Worm (Caenorhabditis elegans) whole organism, young adult: ENCODE data around the gene insc-1.

Experiments
- F10E7.11 ChIP-seq: sonication (generic microtip); optimal IDR thresholded peaks from 2 replicates; lab custom pipeline; 2017; ENCODE audit warnings: mild to moderate bottlenecking, missing genetic modification characterization, moderate library complexity, missing compliant biosample characterization
- F22D6.2 ChIP-seq: sonication (generic microtip); optimal IDR thresholded peaks from 2 replicates; lab custom pipeline; 2016; ENCODE audit warnings: mild to moderate bottlenecking, missing genetic modification characterization, missing compliant biosample characterization
- F33H1.4 ChIP-seq: fragments of 200-800 bp; sonication (Bioruptor generic); IDR thresholded peaks from 2 replicates; pipeline ENCODE4 v1.3.6; 2022; ENCODE audit warnings: missing genetic modification reagents, missing genetic modification characterization, missing compliant biosample characterization
- F49E8.2 ChIP-seq: sonication (generic microtip); optimal IDR thresholded peaks from 3 replicates; lab custom pipeline; 2017; ENCODE audit warnings: missing genetic modification characterization, mild to moderate bottlenecking, missing compliant biosample characterization, antibody characterized with exemption, moderate library complexity; ENCODE audit not compliant: insufficient read depth
- F52B5.7 ChIP-seq: sonication (generic microtip); optimal IDR thresholded peaks from 2 replicates; lab custom pipeline; 2016; ENCODE audit warnings: mild to moderate bottlenecking, missing genetic modification characterization, missing compliant biosample characterization
- F57C9.4 ChIP-seq: sonication (generic microtip); optimal IDR thresholded peaks from 2 replicates; lab custom pipeline; 2017; ENCODE audit warnings: mild to moderate bottlenecking, missing genetic modification characterization, missing compliant biosample characterization
- T26A5.8 ChIP-seq: sonication (generic microtip); optimal IDR thresholded peaks from 2 replicates; lab custom pipeline; 2016; ENCODE audit warnings: missing genetic modification characterization, missing compliant biosample characterization
- Y53G8AR.9 ChIP-seq: fragments of 200-800 bp; sonication (Bioruptor generic); conservative IDR thresholded peaks from 2 replicates; pipeline ENCODE4 v1.3.6; 2022; ENCODE audit warnings: missing genetic modification reagents, missing genetic modification characterization, missing compliant biosample characterization
- Y67H2A.10 ChIP-seq: fragments of 200-800 bp; sonication (Bioruptor generic); conservative IDR thresholded peaks from 2 replicates; pipeline ENCODE4 v1.3.6; 2022; ENCODE audit warnings: missing genetic modification reagents, missing genetic modification characterization, missing compliant biosample characterization
- Y95B8A.8 ChIP-seq: fragments of 200-800 bp; sonication (Bioruptor generic); IDR thresholded peaks from 2 replicates; pipeline ENCODE4 v1.3.6; 2022; ENCODE audit warnings: missing genetic modification reagents, missing genetic modification characterization, missing compliant biosample characterization
- ama-1 ChIP-seq, 3 experiments: fragments of 150-350 bp in 1 of 3; sonication (generic microtip) in 2 of 3; optimal IDR thresholded peaks; 2 replicates each; lab custom pipeline; 2014 to 2018; ENCODE audit warnings: missing biosample characterization in 2 of 3, missing genetic modification characterization in 2 of 3, missing genetic modification reagents in 2 of 3
- aptf-2 ChIP-seq: fragments of 200-800 bp; sonication (Bioruptor generic); conservative IDR thresholded peaks from 2 replicates; pipeline ENCODE4 v1.3.6; 2022; ENCODE audit warnings: missing genetic modification reagents, missing genetic modification characterization, missing compliant biosample characterization
- aptf-3 ChIP-seq: fragments of 200-800 bp; sonication (Bioruptor generic); IDR thresholded peaks from 2 replicates; pipeline ENCODE4 v1.3.6; 2022; ENCODE audit warnings: missing genetic modification characterization, missing compliant biosample characterization
- atf-7 ChIP-seq: sonication (generic microtip); optimal IDR thresholded peaks from 2 replicates; lab custom pipeline; 2017; ENCODE audit warnings: mild to moderate bottlenecking, missing genetic modification characterization, missing compliant biosample characterization
- cebp-2 ChIP-seq: fragments of 200-800 bp; sonication (Bioruptor generic); IDR thresholded peaks from 2 replicates; pipeline ENCODE4 v1.3.6; 2022; ENCODE audit warnings: missing genetic modification characterization, missing compliant biosample characterization
- ceh-100 ChIP-seq: fragments of 200-800 bp; sonication (Bioruptor generic); IDR thresholded peaks from 2 replicates; pipeline ENCODE4 v1.3.6; 2022; ENCODE audit warnings: missing genetic modification reagents, missing genetic modification characterization, missing compliant biosample characterization
- ceh-40 ChIP-seq: fragments of 200-800 bp; sonication (Bioruptor generic); IDR thresholded peaks from 2 replicates; pipeline ENCODE4 v1.3.6; 2022; ENCODE audit warnings: missing genetic modification characterization, missing compliant biosample characterization
- ceh-58 ChIP-seq: fragments of 200-800 bp; sonication (Bioruptor generic); IDR thresholded peaks from 2 replicates; pipeline ENCODE4 v1.3.6; 2022; ENCODE audit warnings: missing genetic modification characterization, missing compliant biosample characterization
- ceh-91 ChIP-seq: fragments of 200-800 bp; sonication (Bioruptor generic); IDR thresholded peaks from 2 replicates; pipeline ENCODE4 v1.3.6; 2022; ENCODE audit warnings: missing genetic modification reagents, missing genetic modification characterization, missing compliant biosample characterization
- chd-7 ChIP-seq: sonication (generic microtip); optimal IDR thresholded peaks from 2 replicates; lab custom pipeline; 2016; ENCODE audit warnings: mild to moderate bottlenecking, missing genetic modification characterization, moderate library complexity, missing compliant biosample characterization
- egl-44 ChIP-seq: fragments of 200-800 bp; sonication (Bioruptor generic); IDR thresholded peaks from 2 replicates; pipeline ENCODE4 v1.3.6; 2022; ENCODE audit warnings: missing genetic modification reagents, missing genetic modification characterization, missing compliant biosample characterization
- hlh-12 ChIP-seq: sonication (generic microtip); optimal IDR thresholded peaks from 2 replicates; lab custom pipeline; 2016; ENCODE audit warnings: missing genetic modification characterization, missing compliant biosample characterization
- hsf-1 ChIP-seq: fragments of 200-800 bp; sonication (Bioruptor generic); IDR thresholded peaks from 2 replicates; pipeline ENCODE4 v1.3.6; 2022; ENCODE audit warnings: missing genetic modification reagents, missing genetic modification characterization, missing compliant biosample characterization
- lag-1 ChIP-seq: fragments of 200-800 bp; sonication (Bioruptor generic); IDR thresholded peaks from 2 replicates; pipeline ENCODE4 v1.3.6; 2022; ENCODE audit warnings: missing genetic modification reagents, missing genetic modification characterization, missing compliant biosample characterization
- let-607 ChIP-seq, 2 experiments: fragments of 200-800 bp in 1 of 2; sonication (Bioruptor generic) in 1 of 2; sonication (generic microtip) in 1 of 2; optimal IDR thresholded peaks; 2 replicates each; lab custom pipeline; 2016 to 2018; ENCODE audit warnings: mild to moderate bottlenecking in 2 of 2, missing compliant biosample characterization in 2 of 2, missing genetic modification characterization in 2 of 2, moderate library complexity in 2 of 2, missing genotype in 1 of 2
- lin-26 ChIP-seq: fragments of 200-800 bp; sonication (Bioruptor generic); IDR thresholded peaks from 2 replicates; pipeline ENCODE4 v1.3.6; 2022; ENCODE audit warnings: missing genetic modification reagents, missing genetic modification characterization, missing compliant biosample characterization
- lin-40 ChIP-seq: sonication (generic microtip); optimal IDR thresholded peaks from 2 replicates; lab custom pipeline; 2016; ENCODE audit warnings: missing genetic modification characterization, mild to moderate bottlenecking, missing compliant biosample characterization, missing genotype, missing genetic modification reagents
- lin-54 ChIP-seq: fragments of 200-800 bp; sonication (Bioruptor generic); optimal IDR thresholded peaks from 2 replicates; lab custom pipeline; 2018; ENCODE audit warnings: mild to moderate bottlenecking, missing genetic modification characterization, missing compliant biosample characterization
- madf-10 ChIP-seq: sonication (generic microtip); optimal IDR thresholded peaks from 2 replicates; lab custom pipeline; 2016; ENCODE audit warnings: mild to moderate bottlenecking, missing genetic modification characterization, missing compliant biosample characterization
- madf-6 ChIP-seq: fragments of 200-800 bp; sonication (Bioruptor generic); IDR thresholded peaks from 2 replicates; pipeline ENCODE4 v1.3.6; 2022; ENCODE audit warnings: missing genetic modification reagents, missing genetic modification characterization, missing compliant biosample characterization
- madf-8 ChIP-seq: fragments of 200-800 bp; sonication (Bioruptor generic); conservative IDR thresholded peaks from 2 replicates; pipeline ENCODE4 v1.3.6; 2022; ENCODE audit warnings: missing genetic modification reagents, missing genetic modification characterization, missing compliant biosample characterization
- mxl-1 ChIP-seq: sonication (generic microtip); optimal IDR thresholded peaks from 2 replicates; lab custom pipeline; 2016; ENCODE audit warnings: missing genetic modification characterization, missing compliant biosample characterization
- nfyb-1 ChIP-seq: fragments of 200-800 bp; sonication (Bioruptor generic); IDR thresholded peaks from 2 replicates; pipeline ENCODE4 v1.3.6; 2022; ENCODE audit warnings: missing genetic modification reagents, missing genetic modification characterization, missing compliant biosample characterization
- nhr-27 ChIP-seq: fragments of 200-800 bp; sonication (Bioruptor generic); optimal IDR thresholded peaks from 2 replicates; lab custom pipeline; 2018; ENCODE audit warnings: mild to moderate bottlenecking, missing genetic modification characterization, moderate library complexity, missing compliant biosample characterization
- pbrm-1 ChIP-seq: fragments of 200-800 bp; sonication (Bioruptor generic); IDR thresholded peaks from 2 replicates; pipeline ENCODE4 v1.3.6; 2022; ENCODE audit warnings: missing genetic modification reagents, missing genetic modification characterization, missing compliant biosample characterization
- rcor-1 ChIP-seq: fragments of 200-800 bp; sonication (Bioruptor generic); IDR thresholded peaks from 2 replicates; pipeline ENCODE4 v1.3.6; 2022; ENCODE audit warnings: missing genetic modification reagents, missing genetic modification characterization, missing compliant biosample characterization
- repo-1 ChIP-seq: sonication (generic microtip); optimal IDR thresholded peaks from 2 replicates; lab custom pipeline; 2017; ENCODE audit warnings: mild to moderate bottlenecking, missing genetic modification characterization, missing compliant biosample characterization
- snpc-4 ChIP-seq, 5 experiments: fragments of 150-350 bp in 1 of 5; sonication (generic microtip) in 4 of 5; optimal IDR thresholded peaks; 2 replicates each; lab custom pipeline; 2014 to 2018; ENCODE audit warnings: missing genetic modification characterization in 5 of 5, missing biosample characterization in 3 of 5, antibody characterized with exemption in 2 of 5, mild to moderate bottlenecking in 2 of 5, missing compliant biosample characterization in 2 of 5, missing genotype in 2 of 5, moderate library complexity in 2 of 5, missing genetic modification reagents in 1 of 5
- sptf-2 ChIP-seq: fragments of 200-800 bp; sonication (Bioruptor generic); optimal IDR thresholded peaks from 2 replicates; lab custom pipeline; 2018; ENCODE audit warnings: mild to moderate bottlenecking, missing genetic modification characterization, missing compliant biosample characterization
- tlf-1 ChIP-seq: fragments of 200-800 bp; sonication (Bioruptor generic); optimal IDR thresholded peaks from 2 replicates; lab custom pipeline; 2018; ENCODE audit warnings: mild to moderate bottlenecking, missing genetic modification characterization, missing compliant biosample characterization
- xnd-1 ChIP-seq: sonication (generic microtip); optimal IDR thresholded peaks from 2 replicates; lab custom pipeline; 2016; ENCODE audit warnings: missing genotype, missing genetic modification reagents, missing genetic modification characterization, missing compliant biosample characterization
- zfh-2 ChIP-seq: fragments of 200-800 bp; sonication (Bioruptor generic); conservative IDR thresholded peaks from 2 replicates; pipeline ENCODE4 v1.3.6; 2022; ENCODE audit warnings: missing genetic modification reagents, missing genetic modification characterization, missing compliant biosample characterization
- ztf-18 ChIP-seq: sonication (generic microtip); optimal IDR thresholded peaks from 2 replicates; lab custom pipeline; 2016; ENCODE audit warnings: missing genotype, mild to moderate bottlenecking, missing genetic modification characterization, missing compliant biosample characterization
- ztf-28 ChIP-seq: fragments of 200-800 bp; sonication (Bioruptor generic); IDR thresholded peaks from 2 replicates; pipeline ENCODE4 v1.3.6; 2022; ENCODE audit warnings: missing genetic modification reagents, missing genetic modification characterization, missing compliant biosample characterization

The insc-1 gene

ce11 chrII:7348063-7348462 is 10.6 kb upstream of the insc-1 start:
- no peak for TF ChIP-seq egl-44 (GFP tag; lab: Robert Waterston, UW)
- TF ChIP-seq nfyb-1 (GFP tag; lab: Robert Waterston, UW): no peak
- no peak for TF ChIP-seq nhr-27 (tag; lab: Kevin White, UChicago)
- no peak for TF ChIP-seq ztf-18 (tag; lab: Kevin White, UChicago)
- TF ChIP-seq F57C9.4 (tag; lab: Kevin White, UChicago): no peak
- TF ChIP-seq F10E7.11 (tag; lab: Kevin White, UChicago): no peak
- no peak for TF ChIP-seq F22D6.2 (tag; lab: Kevin White, UChicago)
- no peak for TF ChIP-seq ceh-40 (GFP tag; lab: Robert Waterston, UW)
- TF ChIP-seq Y95B8A.8 (GFP tag; lab: Robert Waterston, UW): no peak
- TF ChIP-seq ceh-100: no peak
- TF ChIP-seq zfh-2 (GFP tag; lab: Robert Waterston, UW): no peak
- TF ChIP-seq hlh-12 (tag; lab: Kevin White, UChicago): no peak
- TF ChIP-seq, all 124 proteins: peak for 0

- TF ChIP-seq hsf-1 (GFP tag; lab: Robert Waterston, UW) (peak; percentile 54; the same call in 1 of the 2 replicates), T26A5.8 (no peak), aptf-2 (0 out of 2 replicates have a peak, but pooled peaks have one; percentile 9), let-607 (tag; optimal IDR thresholded peaks at IDR 0.05; lab: Kevin White, UChicago) (peak in 1 of 2 experiments; percentile 70)
These were observed 6.2 kb upstream of the insc-1 start, which contains the start of gene hsp-4 for ce11 chrII:7352507-7352906. Gene hsp-4, minus strand, starts transcription at chrII:7352645.

ce11 chrII:7353027-7353426 is 5.7 kb upstream of the insc-1 start:
- no peak for TF ChIP-seq ceh-58 (GFP tag; lab: Robert Waterston, UW)
- TF ChIP-seq chd-7 (tag; lab: Kevin White, UChicago): no peak
- no peak for TF ChIP-seq lin-26
- TF ChIP-seq pbrm-1: 0 out of 2 replicates have a peak, but pooled peaks have one; percentile 16
- TF ChIP-seq aptf-2: 0 out of 2 replicates have a peak, but pooled peaks have one; percentile 22
- TF ChIP-seq rcor-1 (GFP tag; lab: Robert Waterston, UW): peak; percentile 65
- no peak for TF ChIP-seq aptf-3 (GFP tag; lab: Robert Waterston, UW)
- TF ChIP-seq madf-8 (GFP tag; lab: Robert Waterston, UW): peak; percentile 56; the same call in 1 of the 2 replicates
- no peak for TF ChIP-seq ztf-28
- no peak for TF ChIP-seq F52B5.7 (tag; lab: Kevin White, UChicago)
- peak; percentile 51 for TF ChIP-seq xnd-1 (tag; lab: Kevin White, UChicago)
- TF ChIP-seq madf-6 (GFP tag; lab: Robert Waterston, UW): peak; percentile 79
- no peak for TF ChIP-seq ama-1 (optimal IDR thresholded peaks at IDR 0.05; lab: Kevin White, UChicago)
- no peak for TF ChIP-seq ama-1 (GFP tag; optimal IDR thresholded peaks at IDR 0.05; lab: Kevin White, UChicago)
- peak; percentile 77 for TF ChIP-seq lin-54 (GFP tag; lab: Kevin White, UChicago)
- no peak for TF ChIP-seq Y53G8AR.9 (GFP tag; lab: Robert Waterston, UW)
- no peak for TF ChIP-seq repo-1 (tag; lab: Kevin White, UChicago)
- TF ChIP-seq F33H1.4: peak; percentile 76
- TF ChIP-seq lin-40 (tag; lab: Kevin White, UChicago): no peak
- peak; percentile 58 for TF ChIP-seq ceh-91
- TF ChIP-seq F57C9.4 (tag; lab: Kevin White, UChicago): no peak
- no peak for TF ChIP-seq lag-1 (GFP tag; lab: Robert Waterston, UW)
- no peak for TF ChIP-seq mxl-1 (tag; lab: Kevin White, UChicago)
- TF ChIP-seq sptf-2: no peak
- no peak for TF ChIP-seq ceh-40 (GFP tag; lab: Robert Waterston, UW)
- TF ChIP-seq ztf-18 (tag; lab: Kevin White, UChicago): peak; percentile 30
- TF ChIP-seq F49E8.2: peak; percentile 50
- peak; percentile 70 for TF ChIP-seq ceh-100
- no peak for TF ChIP-seq madf-10
- no peak for TF ChIP-seq atf-7 (tag; lab: Kevin White, UChicago)
- TF ChIP-seq tlf-1 (GFP tag; lab: Kevin White, UChicago): no peak
- peak; percentile 3 for TF ChIP-seq snpc-4 (GFP tag; optimal IDR thresholded peaks at IDR 0.05; lab: Kevin White, UChicago)
- peak in 1 of 4 experiments; percentile 8 for TF ChIP-seq snpc-4 (tag; optimal IDR thresholded peaks at IDR 0.05; lab: Kevin White, UChicago)
- no peak for TF ChIP-seq cebp-2 (GFP tag; lab: Robert Waterston, UW)
- TF ChIP-seq egl-44 (GFP tag; lab: Robert Waterston, UW): no peak
- TF ChIP-seq Y67H2A.10 (GFP tag; lab: Robert Waterston, UW): no peak
- no peak for TF ChIP-seq nhr-27 (tag; lab: Kevin White, UChicago)
